Fruit fly (Drosophila melanogaster): Measurements from ENCODE around the gene CG2187.
A peak's percentile ranks its signal among the peaks of the same experiment; 100 is the strongest.

CG2187 gene

dm6 chr3R:31741278-31741677 is 17.2 kb downstream of the CG2187 start (continued):
- TF ChIP-seq CG15336 (GFP tag; IDR thresholded peaks at IDR 0.05) (peak; percentile 59), cyc (GFP tag; optimal IDR thresholded peaks at IDR 0.05) (no peak), Smox (GFP tag; optimal IDR thresholded peaks at IDR 0.05) (no peak), Hr4 (GFP tag; optimal IDR thresholded peaks at IDR 0.05) (no peak), pdm3 (GFP tag; optimal IDR thresholded peaks at IDR 0.05) (peak; percentile 7), CG7368 (GFP tag; optimal IDR thresholded peaks at IDR 0.05) (no peak), salr (GFP tag; optimal IDR thresholded peaks at IDR 0.05) (no peak), CG31627 (GFP tag; optimal IDR thresholded peaks at IDR 0.05) (no peak), CG6808 (GFP tag; optimal IDR thresholded peaks at IDR 0.05) (no peak), net (GFP tag; optimal IDR thresholded peaks at IDR 0.05) (no peak), Ets21C (GFP tag; optimal IDR thresholded peaks at IDR 0.05) (no peak), CG10669 (GFP tag; optimal IDR thresholded peaks at IDR 0.05) (no peak)

DNA sequence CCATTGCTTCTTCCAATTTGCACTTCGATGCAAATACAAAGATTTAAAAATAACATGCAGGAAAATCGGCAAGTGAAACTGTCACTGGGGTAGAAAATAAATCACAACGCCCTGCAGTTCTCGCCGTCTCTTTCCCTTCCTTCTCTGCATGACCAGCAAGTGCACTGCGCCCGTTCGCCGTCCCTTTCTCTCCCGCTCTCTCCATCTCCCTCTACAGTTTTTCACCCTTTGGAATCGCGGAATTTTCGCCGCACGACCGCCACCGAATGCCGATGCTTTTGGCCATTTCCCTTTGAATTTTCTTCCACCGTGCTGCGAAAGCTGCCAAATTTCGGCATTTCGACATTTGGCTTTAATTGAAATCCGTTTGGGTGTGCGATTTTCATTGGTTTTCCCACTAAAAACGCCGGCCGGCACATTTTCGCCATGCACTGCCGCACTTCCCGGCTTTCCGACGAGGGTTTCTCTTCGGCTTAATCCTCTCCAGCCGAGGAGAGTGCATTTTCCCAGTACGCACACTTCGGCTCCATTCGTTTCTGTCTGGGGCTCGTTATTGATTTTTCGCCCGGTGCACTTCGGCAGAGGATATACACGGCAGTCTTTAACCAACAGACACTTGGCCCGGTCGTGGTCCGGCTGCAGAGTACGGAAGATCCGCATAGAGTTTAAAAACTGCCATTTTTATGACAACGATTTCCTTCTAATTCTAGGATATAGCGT is 19.2 kb downstream of the CG2187 start:
- TF ChIP-seq lz (GFP tag; optimal IDR thresholded peaks at IDR 0.05) (no peak), CG3032 (tag; optimal IDR thresholded peaks at IDR 0.05) (no peak), CG3919 (GFP tag; optimal IDR thresholded peaks at IDR 0.05) (no peak), dac (GFP tag; optimal IDR thresholded peaks at IDR 0.05) (no peak), eg (GFP tag; IDR thresholded peaks at IDR 0.05) (no peak), Hr39 (GFP tag; optimal IDR thresholded peaks at IDR 0.05) (no peak), CG11762 (GFP tag; optimal IDR thresholded peaks at IDR 0.05; ENCODE audit: insufficient read depth) (no peak), spab (GFP tag; optimal IDR thresholded peaks at IDR 0.05) (no peak), CG16779 (tag; optimal IDR thresholded peaks at IDR 0.05) (no peak), CG11902 (GFP tag; optimal IDR thresholded peaks at IDR 0.05) (no peak), CG6854 (GFP tag; optimal IDR thresholded peaks at IDR 0.05) (no peak), Lpt (GFP tag; optimal IDR thresholded peaks at IDR 0.05) (no peak), Hr38 (GFP tag; optimal IDR thresholded peaks at IDR 0.05) (no peak), Sox15 (GFP tag; optimal IDR thresholded peaks at IDR 0.05) (no peak), CG4318 (GFP tag; optimal IDR thresholded peaks at IDR 0.05) (no peak), CG8632 (GFP tag; optimal IDR thresholded peaks at IDR 0.05) (no peak), CG8319 (GFP tag; optimal IDR thresholded peaks at IDR 0.05) (no peak), Sox102F (GFP tag; optimal IDR thresholded peaks at IDR 0.05) (no peak), CG11294 (GFP tag; IDR thresholded peaks at IDR 0.05) (no peak), Eip93F (GFP tag; optimal IDR thresholded peaks at IDR 0.05) (no peak)

DNA sequence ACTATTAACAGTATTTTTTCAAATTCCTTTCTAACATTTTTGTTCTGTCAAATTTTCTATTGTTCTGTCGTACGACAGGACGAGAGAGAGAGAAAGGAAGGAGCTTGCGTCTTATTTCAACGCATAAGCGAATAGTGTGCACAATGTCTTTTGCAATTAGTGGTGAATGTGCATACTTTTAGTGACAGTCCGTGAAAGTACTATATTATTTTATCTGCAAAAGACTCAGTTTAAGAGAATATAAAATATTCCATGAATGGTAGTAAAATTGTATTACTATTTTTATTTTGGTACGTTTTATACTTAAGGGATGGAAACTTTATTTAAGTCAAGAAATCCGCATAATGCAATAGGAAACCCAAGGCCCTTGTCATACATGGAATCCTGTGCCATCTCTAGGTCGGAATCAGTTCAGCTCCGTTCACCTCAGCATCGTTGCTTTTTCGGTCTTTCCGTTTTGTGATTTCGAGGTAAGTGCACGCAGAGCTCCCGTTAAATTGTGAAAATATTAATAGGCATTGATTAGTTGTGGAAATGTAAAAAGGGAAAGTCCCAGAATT is 20.3 kb downstream of the CG2187 start, which contains the start of gene eEF1alpha2:
Gene eEF1alpha2 (plus strand): TSS at position 409 of the 560 bp plus-strand sequence.
- TF ChIP-seq CG4318 (GFP tag; optimal IDR thresholded peaks at IDR 0.05), result no peak
- peak; percentile 10; the same call in 1 of the 2 replicates for TF ChIP-seq Gug (GFP tag; IDR thresholded peaks at IDR 0.05)
- TF ChIP-seq Hr38 (GFP tag; optimal IDR thresholded peaks at IDR 0.05), result no peak

DNA sequence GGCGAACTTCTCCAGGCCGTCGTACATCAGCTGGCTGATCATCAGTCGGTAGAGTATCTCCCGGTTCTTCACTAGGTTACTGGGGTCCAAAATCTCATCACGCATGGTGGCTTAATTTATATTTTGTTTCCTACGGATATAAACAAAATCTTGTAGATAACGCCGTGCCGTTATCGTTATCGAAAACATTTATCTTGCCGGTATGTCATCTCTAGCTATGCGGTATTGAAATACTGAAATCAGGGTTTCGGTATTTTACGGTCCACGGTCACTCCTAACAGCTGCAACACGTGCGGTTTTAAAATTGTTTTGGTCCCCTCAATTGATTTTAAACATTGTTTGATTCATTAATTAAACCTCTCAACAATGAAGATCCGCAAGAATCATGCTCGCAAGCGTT is 21.7 kb downstream of the CG2187 start, which contains the start of the genes CstF50 and CG11563:
Gene CstF50 (minus strand): TSS at position 188 of the 400 bp plus-strand sequence.
Gene CG11563 (plus strand): TSS at position 260 of the 400 bp plus-strand sequence.
- TF ChIP-seq CG7368 (GFP tag; optimal IDR thresholded peaks at IDR 0.05) (no peak), CG1621 (tag; optimal IDR thresholded peaks at IDR 0.05) (peak; percentile 68)

Data from whole organism, prepupa.